Worm (Caenorhabditis elegans) whole organism, late embryonic: ENCODE measurements around the gene Y49F6C.2.

Experiments used
- F13H6.1 ChIP-seq: sonication (generic microtip); optimal IDR thresholded peaks from 2 replicates; lab custom pipeline; 2016; ENCODE audit warnings: missing genetic modification characterization, missing compliant biosample characterization
- T23F11.4 ChIP-seq: fragments of 200-800 bp; sonication (Bioruptor generic); optimal IDR thresholded peaks from 2 replicates; lab custom pipeline; 2018; ENCODE audit warnings: mild to moderate bottlenecking, missing genetic modification characterization, missing compliant biosample characterization
- ama-1 ChIP-seq: fragments of 150-350 bp; optimal IDR thresholded peaks from 2 replicates; lab custom pipeline; 2014
- dmd-4 ChIP-seq: sonication (generic microtip); optimal IDR thresholded peaks from 2 replicates; lab custom pipeline; 2016; ENCODE audit warnings: borderline replicate concordance, missing genetic modification characterization, missing compliant biosample characterization
- elt-2 ChIP-seq: sonication (generic microtip); optimal IDR thresholded peaks from 2 replicates; lab custom pipeline; 2016; ENCODE audit warnings: missing genetic modification reagents, missing genetic modification characterization, missing compliant biosample characterization
- elt-4 ChIP-seq: sonication (generic microtip); optimal IDR thresholded peaks from 2 replicates; lab custom pipeline; 2016; ENCODE audit warnings: missing genetic modification characterization, missing compliant biosample characterization
- ets-4 ChIP-seq: sonication (generic microtip); optimal IDR thresholded peaks from 2 replicates; lab custom pipeline; 2016; ENCODE audit warnings: missing genetic modification characterization, missing compliant biosample characterization
- nfya-1 ChIP-seq: sonication (generic microtip); optimal IDR thresholded peaks from 2 replicates; lab custom pipeline; 2017; ENCODE audit warnings: missing genetic modification characterization, mild to moderate bottlenecking, missing compliant biosample characterization, antibody characterized with exemption, moderate library complexity
- nhr-11 ChIP-seq: fragments of 150-350 bp; optimal IDR thresholded peaks from 2 replicates; lab custom pipeline; 2014; ENCODE audit warnings: missing biosample characterization, missing genetic modification characterization
- odd-2 ChIP-seq: sonication (generic microtip); optimal IDR thresholded peaks from 2 replicates; lab custom pipeline; 2017; ENCODE audit warnings: antibody characterized with exemption, mild to moderate bottlenecking, missing genetic modification characterization, missing compliant biosample characterization
- rnt-1 ChIP-seq: sonication (generic microtip); optimal IDR thresholded peaks from 2 replicates; lab custom pipeline; 2016; ENCODE audit warnings: missing genetic modification characterization, missing compliant biosample characterization
- unc-55 ChIP-seq: sonication (generic microtip); optimal IDR thresholded peaks from 2 replicates; lab custom pipeline; 2017; ENCODE audit warnings: missing biosample characterization, missing genetic modification reagents, missing genetic modification characterization
- zip-5 ChIP-seq: sonication (generic microtip); optimal IDR thresholded peaks from 2 replicates; lab custom pipeline; 2016; ENCODE audit warnings: missing genetic modification characterization, missing compliant biosample characterization
- ztf-16 ChIP-seq: sonication (generic microtip); optimal IDR thresholded peaks from 2 replicates; lab custom pipeline; 2017; ENCODE audit warnings: missing genetic modification characterization, missing compliant biosample characterization

- no peak for TF ChIP-seq ama-1 (lab: Kevin White, UChicago)
- no peak for TF ChIP-seq F13H6.1 (tag; lab: Kevin White, UChicago)
- no peak for TF ChIP-seq elt-2 (tag; lab: Kevin White, UChicago)
- no peak for TF ChIP-seq elt-4
- TF ChIP-seq ets-4 (tag; lab: Kevin White, UChicago), result no peak
- no peak for TF ChIP-seq nfya-1
- TF ChIP-seq dmd-4 (tag; lab: Kevin White, UChicago), result no peak
- TF ChIP-seq odd-2 (tag; lab: Kevin White, UChicago), result no peak
- no peak for TF ChIP-seq T23F11.4 (GFP tag; lab: Kevin White, UChicago)
- TF ChIP-seq rnt-1 (tag; lab: Kevin White, UChicago), result no peak
- no peak for TF ChIP-seq unc-55 (GFP tag; lab: Kevin White, UChicago)
- TF ChIP-seq nhr-11 (tag; lab: Kevin White, UChicago), result no peak
- no peak for TF ChIP-seq zip-5
- no peak for TF ChIP-seq ztf-16 (tag; lab: Kevin White, UChicago)
These were observed 37.6 kb upstream of the Y49F6C.2 start for ce11 chrII:3340818-3341217.
